Worm (Caenorhabditis elegans) whole organism, late embryonic: ENCODE measurements around the gene F48E8.4.

Experiments used
- C08G9.2 ChIP-seq: sonication (generic microtip); optimal IDR thresholded peaks from 2 replicates; lab custom pipeline; 2016; ENCODE audit warnings: mild to moderate bottlenecking, missing genetic modification characterization, moderate library complexity, missing compliant biosample characterization
- C38D4.7 ChIP-seq: fragments of 200-800 bp; sonication (Bioruptor generic); optimal IDR thresholded peaks from 2 replicates; lab custom pipeline; 2018; ENCODE audit warnings: mild to moderate bottlenecking, missing genetic modification characterization, moderate library complexity, missing compliant biosample characterization
- K02D7.2 ChIP-seq: sonication (generic microtip); optimal IDR thresholded peaks from 2 replicates; lab custom pipeline; 2017; ENCODE audit warnings: mild to moderate bottlenecking, missing genetic modification characterization, missing compliant biosample characterization
- K09A11.1 ChIP-seq: sonication (generic microtip); optimal IDR thresholded peaks from 2 replicates; lab custom pipeline; 2017; ENCODE audit warnings: antibody characterized with exemption, mild to moderate bottlenecking, missing genetic modification characterization, missing compliant biosample characterization; ENCODE audit not compliant: insufficient read depth
- T23F11.4 ChIP-seq: fragments of 200-800 bp; sonication (Bioruptor generic); optimal IDR thresholded peaks from 2 replicates; lab custom pipeline; 2018; ENCODE audit warnings: mild to moderate bottlenecking, missing genetic modification characterization, missing compliant biosample characterization
- Y22D7AL.16 ChIP-seq: sonication (generic microtip); optimal IDR thresholded peaks from 2 replicates; lab custom pipeline; 2016; ENCODE audit warnings: missing genetic modification characterization, missing compliant biosample characterization
- ahr-1 ChIP-seq: sonication (generic microtip); optimal IDR thresholded peaks from 2 replicates; lab custom pipeline; 2016; ENCODE audit warnings: missing genetic modification characterization, missing compliant biosample characterization
- ama-1 ChIP-seq: fragments of 150-350 bp; optimal IDR thresholded peaks from 2 replicates; lab custom pipeline; 2014
- ceh-19 ChIP-seq: fragments of 200-800 bp; sonication (Bioruptor generic); optimal IDR thresholded peaks from 2 replicates; lab custom pipeline; 2018; ENCODE audit warnings: mild to moderate bottlenecking, missing genetic modification characterization, missing compliant biosample characterization
- ceh-2 ChIP-seq: sonication (generic microtip); optimal IDR thresholded peaks from 2 replicates; lab custom pipeline; 2016; ENCODE audit warnings: missing genotype, missing genetic modification characterization, missing compliant biosample characterization
- ceh-22 ChIP-seq: sonication (generic microtip); optimal IDR thresholded peaks from 2 replicates; lab custom pipeline; 2017; ENCODE audit warnings: missing biosample characterization, missing genetic modification characterization
- ceh-30 ChIP-seq: fragments of 150-350 bp; optimal IDR thresholded peaks from 2 replicates; lab custom pipeline; 2014; ENCODE audit warnings: missing biosample characterization, missing genetic modification characterization
- ceh-6 ChIP-seq: fragments of 200-800 bp; sonication (Bioruptor generic); optimal IDR thresholded peaks from 2 replicates; lab custom pipeline; 2018; ENCODE audit warnings: mild to moderate bottlenecking, missing genetic modification characterization, missing compliant biosample characterization
- che-1 ChIP-seq: sonication (generic microtip); optimal IDR thresholded peaks from 2 replicates; lab custom pipeline; 2016; ENCODE audit warnings: mild to moderate bottlenecking, missing genetic modification characterization, missing compliant biosample characterization
- dve-1 ChIP-seq: sonication (generic microtip); optimal IDR thresholded peaks from 2 replicates; lab custom pipeline; 2017; ENCODE audit warnings: antibody characterized with exemption, mild to moderate bottlenecking, missing genetic modification characterization, missing compliant biosample characterization
- elt-2 ChIP-seq: sonication (generic microtip); optimal IDR thresholded peaks from 2 replicates; lab custom pipeline; 2016; ENCODE audit warnings: missing genetic modification reagents, missing genetic modification characterization, missing compliant biosample characterization
- ets-4 ChIP-seq: sonication (generic microtip); optimal IDR thresholded peaks from 2 replicates; lab custom pipeline; 2016; ENCODE audit warnings: missing genetic modification characterization, missing compliant biosample characterization
- eyg-1 ChIP-seq: sonication (generic microtip); optimal IDR thresholded peaks from 2 replicates; lab custom pipeline; 2016; ENCODE audit warnings: missing genotype, missing genetic modification characterization, missing compliant biosample characterization
- fax-1 ChIP-seq: sonication (generic microtip); optimal IDR thresholded peaks from 2 replicates; lab custom pipeline; 2016; ENCODE audit warnings: missing genotype, missing genetic modification characterization, missing compliant biosample characterization
- fkh-10 ChIP-seq: fragments of 150-350 bp; optimal IDR thresholded peaks from 2 replicates; lab custom pipeline; 2014; ENCODE audit warnings: missing biosample characterization, missing genetic modification reagents, missing genetic modification characterization
- fkh-6 ChIP-seq: sonication (generic microtip); optimal IDR thresholded peaks from 2 replicates; lab custom pipeline; 2016; ENCODE audit warnings: missing genetic modification characterization, missing compliant biosample characterization
- hlh-15 ChIP-seq: sonication (generic microtip); optimal IDR thresholded peaks from 2 replicates; lab custom pipeline; 2016; ENCODE audit warnings: missing genetic modification characterization, missing compliant biosample characterization
- hlh-6 ChIP-seq: sonication (generic microtip); optimal IDR thresholded peaks from 2 replicates; lab custom pipeline; 2016; ENCODE audit warnings: missing genotype, missing genetic modification characterization, missing compliant biosample characterization
- lin-11 ChIP-seq: fragments of 200-800 bp; sonication (Bioruptor generic); optimal IDR thresholded peaks from 2 replicates; lab custom pipeline; 2018; ENCODE audit warnings: mild to moderate bottlenecking, missing genetic modification characterization, missing compliant biosample characterization
- mec-3 ChIP-seq: sonication (generic microtip); optimal IDR thresholded peaks from 2 replicates; lab custom pipeline; 2016; ENCODE audit warnings: borderline replicate concordance, missing genetic modification characterization, missing compliant biosample characterization
- nhr-232 ChIP-seq: sonication (generic microtip); optimal IDR thresholded peaks from 2 replicates; lab custom pipeline; 2016; ENCODE audit warnings: missing genetic modification characterization, missing compliant biosample characterization
- npax-4 ChIP-seq: sonication (generic microtip); optimal IDR thresholded peaks from 2 replicates; lab custom pipeline; 2016; ENCODE audit warnings: missing genetic modification characterization, missing compliant biosample characterization
- pag-3 ChIP-seq: sonication (generic microtip); optimal IDR thresholded peaks from 2 replicates; lab custom pipeline; 2016; ENCODE audit warnings: missing compliant biosample characterization, missing genetic modification characterization, borderline replicate concordance
- pat-9 ChIP-seq: fragments of 200-800 bp; sonication (Bioruptor generic); optimal IDR thresholded peaks from 2 replicates; lab custom pipeline; 2018; ENCODE audit warnings: mild to moderate bottlenecking, missing genetic modification characterization, moderate library complexity, missing compliant biosample characterization
- pha-2 ChIP-seq: sonication (generic microtip); optimal IDR thresholded peaks from 2 replicates; lab custom pipeline; 2017; ENCODE audit warnings: mild to moderate bottlenecking, missing genetic modification characterization, missing compliant biosample characterization
- pha-4 ChIP-seq: fragments of 150-350 bp; optimal IDR thresholded peaks from 2 replicates; lab custom pipeline; 2018; ENCODE audit warnings: missing biosample characterization, missing genetic modification reagents, missing genetic modification characterization
- pros-1 ChIP-seq: fragments of 150-350 bp; optimal IDR thresholded peaks from 2 replicates; lab custom pipeline; 2014; ENCODE audit warnings: missing biosample characterization, missing genetic modification reagents, missing genetic modification characterization
- rnt-1 ChIP-seq: sonication (generic microtip); optimal IDR thresholded peaks from 2 replicates; lab custom pipeline; 2016; ENCODE audit warnings: missing genetic modification characterization, missing compliant biosample characterization
- syd-9 ChIP-seq: sonication (generic microtip); optimal IDR thresholded peaks from 2 replicates; lab custom pipeline; 2016; ENCODE audit warnings: mild to moderate bottlenecking, missing genetic modification characterization, moderate library complexity, missing compliant biosample characterization
- tbx-2 ChIP-seq: sonication (generic microtip); optimal IDR thresholded peaks from 2 replicates; lab custom pipeline; 2016; ENCODE audit warnings: missing genetic modification characterization, missing compliant biosample characterization
- tbx-7 ChIP-seq: sonication (generic microtip); optimal IDR thresholded peaks from 2 replicates; lab custom pipeline; 2016; ENCODE audit warnings: missing genotype, missing genetic modification characterization, missing compliant biosample characterization
- unc-3 ChIP-seq, 2 experiments: fragments of 200-800 bp in 1 of 2; sonication (Bioruptor generic) in 1 of 2; sonication (generic microtip) in 1 of 2; conservative IDR thresholded peaks in 1 of 2; optimal IDR thresholded peaks in 1 of 2; 2 replicates each; pipeline versions ENCODE4 v1.3.6 to Lab custom; 2016 to 2022; ENCODE audit warnings: missing compliant biosample characterization in 2 of 2, missing genetic modification characterization in 2 of 2, missing genetic modification reagents in 1 of 2
- unc-86 ChIP-seq: sonication (generic microtip); optimal IDR thresholded peaks from 2 replicates; lab custom pipeline; 2016; ENCODE audit warnings: missing genetic modification characterization, missing compliant biosample characterization
- zip-5 ChIP-seq: sonication (generic microtip); optimal IDR thresholded peaks from 2 replicates; lab custom pipeline; 2016; ENCODE audit warnings: missing genetic modification characterization, missing compliant biosample characterization

The F48E8.4 gene

DNA sequence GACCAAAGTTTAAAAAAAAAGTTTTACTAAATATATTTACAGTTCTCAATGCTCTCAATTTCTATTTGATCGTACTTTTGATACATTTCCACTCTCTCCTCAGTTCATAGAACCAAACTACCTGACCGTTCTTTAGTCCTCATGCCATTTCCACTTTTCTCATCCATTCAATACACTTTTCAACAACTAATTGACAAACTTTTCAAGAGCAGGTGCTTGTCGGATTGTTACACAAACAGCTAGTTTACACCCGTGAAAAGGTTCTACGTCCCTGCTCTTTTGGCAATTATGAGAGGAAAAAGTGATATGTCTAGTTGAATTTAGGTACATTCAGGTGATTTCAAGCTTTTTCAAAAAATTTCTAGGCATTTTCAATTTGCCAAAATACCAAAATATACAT is 35.5 kb upstream of the F48E8.4 start:
- TF ChIP-seq pha-2 (tag; lab: Kevin White, UChicago): no peak
- no peak for TF ChIP-seq pha-4 (tag; lab: Kevin White, UChicago)
- no peak for TF ChIP-seq nhr-232
- no peak for TF ChIP-seq che-1
- TF ChIP-seq eyg-1 (tag; lab: Kevin White, UChicago): no peak
- TF ChIP-seq npax-4 (tag; lab: Kevin White, UChicago): no peak
- no peak for TF ChIP-seq tbx-2 (tag; lab: Kevin White, UChicago)
- TF ChIP-seq pag-3 (tag; lab: Kevin White, UChicago): no peak
- TF ChIP-seq fax-1 (tag; lab: Kevin White, UChicago): no peak
- no peak for TF ChIP-seq mec-3
- no peak for TF ChIP-seq syd-9 (tag; lab: Kevin White, UChicago)
- no peak for TF ChIP-seq pat-9
- no peak for TF ChIP-seq rnt-1 (tag; lab: Kevin White, UChicago)
- no peak for TF ChIP-seq ama-1

- TF ChIP-seq tbx-7 (no peak), fkh-10 (GFP tag; lab: Kevin White, UChicago) (no peak), hlh-6 (no peak), ceh-2 (tag; lab: Kevin White, UChicago) (no peak), zip-5 (no peak), che-1 (no peak), ahr-1 (tag; lab: Kevin White, UChicago) (no peak), C08G9.2 (tag; lab: Kevin White, UChicago) (no peak), fkh-6 (tag; lab: Kevin White, UChicago) (no peak), C38D4.7 (no peak), K02D7.2 (no peak), ceh-19 (no peak), Y22D7AL.16 (tag; lab: Kevin White, UChicago) (no peak), T23F11.4 (no peak), elt-2 (tag; lab: Kevin White, UChicago) (no peak), pha-4 (tag; lab: Kevin White, UChicago) (no peak), mec-3 (no peak)
Observed at ce11 chrIII:5419527-5419926, 33.9 kb upstream of the F48E8.4 start.

DNA sequence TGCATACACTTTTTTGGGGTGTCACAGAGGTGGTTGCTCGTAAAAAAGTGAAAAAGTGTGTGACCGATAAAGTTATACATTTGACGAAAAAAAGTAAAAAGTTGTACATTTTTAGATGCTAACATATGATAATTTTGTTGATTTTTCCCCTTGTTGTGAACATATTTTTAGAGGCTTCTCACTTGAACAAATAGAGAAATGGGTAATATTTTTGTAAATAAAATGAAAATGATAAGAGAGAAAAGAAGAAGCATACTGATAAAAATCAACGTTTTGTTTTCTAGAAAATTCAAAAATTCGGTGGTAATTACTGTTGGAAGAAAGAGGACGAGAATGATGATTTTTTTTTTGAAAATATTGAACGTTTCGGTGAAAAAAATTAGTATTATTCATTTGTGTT is 33.1 kb upstream of the F48E8.4 start:
- TF ChIP-seq ceh-19 (no peak), K09A11.1 (tag; lab: Kevin White, UChicago) (no peak), ets-4 (tag; lab: Kevin White, UChicago) (no peak), unc-86 (tag; lab: Kevin White, UChicago) (no peak), pha-2 (tag; lab: Kevin White, UChicago) (no peak), pros-1 (no peak), dve-1 (no peak), che-1 (no peak), ceh-22 (tag; lab: Kevin White, UChicago) (no peak), lin-11 (no peak), C08G9.2 (tag; lab: Kevin White, UChicago) (no peak), nhr-232 (no peak), hlh-15 (tag; lab: Kevin White, UChicago) (no peak), ceh-30 (no peak), unc-3 (GFP tag; conservative IDR thresholded peaks at IDR 0.05; lab: Robert Waterston, UW) (no peak), unc-3 (tag; optimal IDR thresholded peaks at IDR 0.05; lab: Kevin White, UChicago) (no peak), ceh-6 (GFP tag; lab: Kevin White, UChicago) (no peak), ceh-2 (tag; lab: Kevin White, UChicago) (no peak), ahr-1 (tag; lab: Kevin White, UChicago) (no peak), pag-3 (tag; lab: Kevin White, UChicago) (no peak)
